Fruit fly (Drosophila melanogaster) whole organism, prepupa: ENCODE results near the gene Ythdc1.

Experiments used
- CG10631 ChIP-seq: fragments of 200-800 bp; sonication (Bioruptor generic); optimal IDR thresholded peaks from 2 replicates; lab custom pipeline; 2016; ENCODE audit warnings: missing biosample characterization, missing genetic modification characterization
- CG10669 ChIP-seq: fragments of 200-800 bp; sonication (Bioruptor generic); optimal IDR thresholded peaks from 3 replicates; lab custom pipeline; 2018; ENCODE audit warnings: missing biosample characterization, mild to moderate bottlenecking, missing genetic modification characterization, moderate library complexity
- CG11294 ChIP-seq: fragments of 200-800 bp; sonication (Bioruptor generic); IDR thresholded peaks from 2 replicates; pipeline ENCODE4 v1.3.6; 2022; ENCODE audit warnings: missing biosample characterization, missing genetic modification characterization
- CG11762 ChIP-seq: fragments of 200-800 bp; sonication (Bioruptor generic); optimal IDR thresholded peaks from 3 replicates; lab custom pipeline; 2016; ENCODE audit warnings: missing biosample characterization, missing genetic modification characterization; ENCODE audit not compliant: insufficient read depth
- CG15336 ChIP-seq: fragments of 200-800 bp; sonication (Bioruptor generic); IDR thresholded peaks from 2 replicates; pipeline ENCODE4 v1.3.6; 2022; ENCODE audit warnings: missing biosample characterization, missing genetic modification characterization
- CG1621 ChIP-seq: fragments of 200-800 bp; sonication (Bioruptor generic); optimal IDR thresholded peaks from 3 replicates; lab custom pipeline; 2018; ENCODE audit warnings: missing biosample characterization, mild to moderate bottlenecking, missing genetic modification characterization
- CG16779 ChIP-seq: fragments of 200-800 bp; sonication (Bioruptor generic); optimal IDR thresholded peaks from 3 replicates; lab custom pipeline; 2017; ENCODE audit warnings: missing biosample characterization, mild to moderate bottlenecking, missing genetic modification characterization
- CG3032 ChIP-seq: fragments of 200-800 bp; optimal IDR thresholded peaks from 2 replicates; lab custom pipeline; 2019; ENCODE audit warnings: missing biosample characterization, mild to moderate bottlenecking, missing genetic modification characterization, moderate library complexity
- CG32006 ChIP-seq: fragments of 200-800 bp; sonication (Bioruptor generic); optimal IDR thresholded peaks from 3 replicates; lab custom pipeline; 2017; ENCODE audit warnings: missing biosample characterization, mild to moderate bottlenecking, missing genetic modification characterization
- CG3919 ChIP-seq: fragments of 200-800 bp; sonication (Bioruptor generic); optimal IDR thresholded peaks from 3 replicates; lab custom pipeline; 2016; ENCODE audit warnings: missing biosample characterization, missing genetic modification characterization
- CG4318 ChIP-seq: fragments of 200-800 bp; sonication (Bioruptor generic); optimal IDR thresholded peaks from 3 replicates; lab custom pipeline; 2017; ENCODE audit warnings: missing biosample characterization, mild to moderate bottlenecking, missing genetic modification characterization
- CG6163 ChIP-seq: fragments of 200-800 bp; sonication (Bioruptor generic); IDR thresholded peaks from 3 replicates; pipeline ENCODE4 v1.3.6; 2022; ENCODE audit warnings: missing biosample characterization, missing genetic modification characterization
- CG6276 ChIP-seq: fragments of 200-800 bp; sonication (Bioruptor generic); optimal IDR thresholded peaks from 2 replicates; lab custom pipeline; 2017; ENCODE audit warnings: missing biosample characterization, mild to moderate bottlenecking, missing genetic modification characterization
- CG6808 ChIP-seq: fragments of 200-800 bp; sonication (Bioruptor generic); optimal IDR thresholded peaks from 3 replicates; lab custom pipeline; 2017; ENCODE audit warnings: missing biosample characterization, missing genetic modification characterization, mild to moderate bottlenecking, moderate library complexity, missing genetic modification reagents
- CG6854 ChIP-seq: fragments of 200-800 bp; sonication (Bioruptor generic); optimal IDR thresholded peaks from 2 replicates; lab custom pipeline; 2017; ENCODE audit warnings: missing biosample characterization, mild to moderate bottlenecking, missing genetic modification characterization
- CG7368 ChIP-seq: fragments of 200-800 bp; sonication (Bioruptor generic); optimal IDR thresholded peaks from 3 replicates; lab custom pipeline; 2016; ENCODE audit warnings: missing biosample characterization, missing genetic modification characterization
- CG8119 ChIP-seq: fragments of 200-800 bp; sonication (Bioruptor generic); IDR thresholded peaks from 3 replicates; pipeline ENCODE4 v1.3.6; 2022; ENCODE audit warnings: missing biosample characterization, missing genetic modification characterization
- CG9139 ChIP-seq: fragments of 200-800 bp; sonication (Bioruptor generic); optimal IDR thresholded peaks from 3 replicates; lab custom pipeline; 2017; ENCODE audit warnings: missing biosample characterization, mild to moderate bottlenecking, missing genetic modification characterization
- Eip75B ChIP-seq: fragments of 200-800 bp; sonication (Bioruptor generic); optimal IDR thresholded peaks from 3 replicates; lab custom pipeline; 2016; ENCODE audit warnings: missing biosample characterization, missing genetic modification characterization
- Eip78C ChIP-seq: fragments of 200-800 bp; sonication (Bioruptor generic); peaks from one replicate; lab custom pipeline; 2016; ENCODE audit warnings: missing biosample characterization, missing genetic modification characterization
- Ets96B ChIP-seq: fragments of 200-800 bp; optimal IDR thresholded peaks from 2 replicates; lab custom pipeline; 2019; ENCODE audit warnings: missing biosample characterization, mild to moderate bottlenecking, missing genetic modification characterization, moderate library complexity
- Hr38 ChIP-seq: sonication (Bioruptor generic); optimal IDR thresholded peaks from 2 replicates; lab custom pipeline; 2016; ENCODE audit warnings: missing biosample characterization, missing genetic modification characterization
- Hr39 ChIP-seq: fragments of 200-800 bp; sonication (Bioruptor generic); optimal IDR thresholded peaks from 2 replicates; lab custom pipeline; 2016; ENCODE audit warnings: missing biosample characterization, missing genetic modification characterization
- Hr4 ChIP-seq: fragments of 200-800 bp; sonication (Bioruptor generic); optimal IDR thresholded peaks from 3 replicates; lab custom pipeline; 2016; ENCODE audit warnings: missing biosample characterization, missing genetic modification characterization
- Lpt ChIP-seq: fragments of 200-800 bp; sonication (Bioruptor generic); optimal IDR thresholded peaks from 3 replicates; lab custom pipeline; 2016; ENCODE audit warnings: missing biosample characterization, missing genetic modification characterization
- Met ChIP-seq: fragments of 200-800 bp; sonication (Bioruptor generic); optimal IDR thresholded peaks from 3 replicates; lab custom pipeline; 2016; ENCODE audit warnings: missing biosample characterization, missing genetic modification characterization
- OdsH ChIP-seq: fragments of 200-800 bp; sonication (Bioruptor generic); optimal IDR thresholded peaks from 3 replicates; lab custom pipeline; 2016; ENCODE audit warnings: missing biosample characterization, missing genetic modification characterization
- Sox14 ChIP-seq: fragments of 200-800 bp; sonication (Bioruptor generic); optimal IDR thresholded peaks from 3 replicates; lab custom pipeline; 2016; ENCODE audit warnings: missing biosample characterization, missing genetic modification characterization
- achi ChIP-seq: fragments of 200-800 bp; sonication (Bioruptor generic); optimal IDR thresholded peaks from 3 replicates; lab custom pipeline; 2016; ENCODE audit warnings: missing biosample characterization, missing genetic modification characterization
- acj6 ChIP-seq: fragments of 200-800 bp; sonication (Bioruptor generic); optimal IDR thresholded peaks from 3 replicates; lab custom pipeline; 2016; ENCODE audit warnings: missing biosample characterization, missing genetic modification characterization
- cyc ChIP-seq: fragments of 200-800 bp; sonication (Bioruptor generic); optimal IDR thresholded peaks from 3 replicates; lab custom pipeline; 2016; ENCODE audit warnings: missing biosample characterization, missing genetic modification characterization
- dac ChIP-seq: fragments of 200-800 bp; sonication (Bioruptor generic); optimal IDR thresholded peaks from 2 replicates; lab custom pipeline; 2017; ENCODE audit warnings: missing biosample characterization, mild to moderate bottlenecking, missing genetic modification characterization
- eg ChIP-seq: fragments of 200-800 bp; sonication (Bioruptor generic); IDR thresholded peaks from 3 replicates; pipeline ENCODE4 v1.3.6; 2022; ENCODE audit warnings: missing biosample characterization, missing genetic modification characterization
- lz ChIP-seq: fragments of 200-800 bp; sonication (Bioruptor generic); optimal IDR thresholded peaks from 3 replicates; lab custom pipeline; 2016; ENCODE audit warnings: missing biosample characterization, missing genetic modification characterization
- net ChIP-seq: fragments of 200-800 bp; sonication (Bioruptor generic); optimal IDR thresholded peaks from 3 replicates; lab custom pipeline; 2016; ENCODE audit warnings: missing biosample characterization, missing genetic modification characterization
- pdm3 ChIP-seq: fragments of 200-800 bp; sonication (Bioruptor generic); optimal IDR thresholded peaks from 3 replicates; lab custom pipeline; 2016; ENCODE audit warnings: missing biosample characterization, missing genetic modification characterization
- salr ChIP-seq, 2 experiments: fragments of 200-800 bp; sonication (Bioruptor generic); optimal IDR thresholded peaks; 3 replicates each; lab custom pipeline; 2016 to 2018; ENCODE audit warnings: missing biosample characterization in 2 of 2, missing genetic modification characterization in 2 of 2, mild to moderate bottlenecking in 1 of 2
- spab ChIP-seq: fragments of 200-800 bp; sonication (Bioruptor generic); optimal IDR thresholded peaks from 2 replicates; lab custom pipeline; 2017; ENCODE audit warnings: missing biosample characterization, mild to moderate bottlenecking, missing genetic modification characterization, missing genetic modification reagents
- ss ChIP-seq, 2 experiments: fragments of 200-800 bp; sonication (Bioruptor generic); optimal IDR thresholded peaks; 2 replicates in 1 of 2; 3 replicates in 1 of 2; lab custom pipeline; 2017 to 2018; ENCODE audit warnings: mild to moderate bottlenecking in 2 of 2, missing biosample characterization in 2 of 2, missing genetic modification characterization in 2 of 2, moderate library complexity in 1 of 2
- topi ChIP-seq: fragments of 200-800 bp; sonication (Bioruptor generic); optimal IDR thresholded peaks from 3 replicates; lab custom pipeline; 2016; ENCODE audit warnings: missing biosample characterization, missing genetic modification characterization

Ythdc1 gene

dm6 chr3L:3338882-3339590 lies 34.9 kb downstream of the Ythdc1 start:
- TF ChIP-seq CG7368 (peak; percentile 8), CG3919 (peak; percentile 55), eg (GFP tag; lab: Robert Waterston, UW) (peak; percentile 75), CG3032 (peak; percentile 77), CG9139 (GFP tag; lab: Kevin White, UChicago) (peak; percentile 44), Hr38 (no peak), topi (GFP tag; lab: Kevin White, UChicago) (peak; percentile 18), achi (GFP tag; lab: Kevin White, UChicago) (peak; percentile 40), Sox14 (peak; percentile 44), Ets96B (tag; lab: Kevin White, UChicago) (peak; percentile 79), spab (GFP tag; lab: Kevin White, UChicago) (peak; percentile 70), CG4318 (GFP tag; lab: Kevin White, UChicago) (peak; percentile 65), CG6808 (GFP tag; lab: Kevin White, UChicago) (peak; percentile 70), lz (GFP tag; lab: Kevin White, UChicago) (no peak), Lpt (GFP tag; lab: Kevin White, UChicago) (peak; percentile 1), CG15336 (peak; percentile 77), CG6163 (GFP tag; lab: Robert Waterston, UW) (peak; percentile 41; the same call in 2 of the 3 replicates), OdsH (GFP tag; lab: Kevin White, UChicago) (peak; percentile 48), CG10669 (peak; percentile 75), cyc (GFP tag; lab: Kevin White, UChicago) (no peak), dac (GFP tag; lab: Kevin White, UChicago) (peak; percentile 59), ss (GFP tag; optimal IDR thresholded peaks at IDR 0.05; lab: Kevin White, UChicago) (no peak), Hr39 (no peak), CG11294 (GFP tag; lab: Robert Waterston, UW) (no peak; the same call in 1 of the 2 replicates), Hr4 (GFP tag; lab: Kevin White, UChicago) (peak; percentile 76), Met (GFP tag; lab: Kevin White, UChicago) (no peak), pdm3 (peak; percentile 23), CG16779 (tag; lab: Kevin White, UChicago) (peak; percentile 30), CG8119 (GFP tag; lab: Robert Waterston, UW) (peak; percentile 89), net (GFP tag; lab: Kevin White, UChicago) (peak; percentile 12), Eip78C (peak; percentile 58), CG10631 (GFP tag; lab: Kevin White, UChicago) (peak; percentile 8), Eip75B (no peak), acj6 (GFP tag; lab: Kevin White, UChicago) (no peak), CG6854 (GFP tag; lab: Kevin White, UChicago) (no peak), CG32006 (GFP tag; lab: Kevin White, UChicago) (peak; percentile 85), salr (GFP tag; optimal IDR thresholded peaks at IDR 0.05; lab: Kevin White, UChicago) (peak in 1 of 2 experiments; percentile 51), CG6276 (GFP tag; lab: Kevin White, UChicago) (peak; percentile 78), CG1621 (tag; lab: Kevin White, UChicago) (no peak), CG11762 (peak; percentile 37)
